Worm (Caenorhabditis elegans): Measurements from ENCODE around the gene ZC395.4.

Gene ZC395.4

DNA sequence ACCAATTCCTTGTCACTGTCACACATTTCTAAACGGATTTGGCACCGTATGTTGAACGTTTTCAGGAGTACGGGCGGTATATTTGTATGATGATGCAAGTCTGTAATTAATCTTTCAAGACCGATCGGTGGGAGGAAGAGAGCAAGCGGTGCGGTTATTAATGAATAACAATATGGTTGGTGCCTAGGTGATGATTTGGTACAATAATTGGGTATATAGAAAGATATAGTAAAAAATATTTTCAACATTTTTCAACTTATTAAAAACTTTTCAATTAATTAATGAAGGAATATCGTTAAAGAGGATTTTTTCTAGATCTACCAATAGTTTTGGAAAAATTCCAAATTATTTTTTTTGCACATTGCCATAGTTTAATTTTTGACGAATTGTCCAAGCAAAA, 25.4 kb upstream of the ZC395.4 start, which contains the start of gene cnd-1:
cnd-1 (minus strand) TSS at position 101 of the 400 bp plus-strand sequence.
- TF ChIP-seq unc-62 (GFP tag; optimal IDR thresholded peaks at IDR 0.05 in 1 of 2) (peak in 1 of 2 experiments; percentile 58), unc-62 (tag; optimal IDR thresholded peaks at IDR 0.05) (no peak), F49E8.2 (tag; optimal IDR thresholded peaks at IDR 0.05; ENCODE audit: borderline replicate concordance) (no peak)

DNA sequence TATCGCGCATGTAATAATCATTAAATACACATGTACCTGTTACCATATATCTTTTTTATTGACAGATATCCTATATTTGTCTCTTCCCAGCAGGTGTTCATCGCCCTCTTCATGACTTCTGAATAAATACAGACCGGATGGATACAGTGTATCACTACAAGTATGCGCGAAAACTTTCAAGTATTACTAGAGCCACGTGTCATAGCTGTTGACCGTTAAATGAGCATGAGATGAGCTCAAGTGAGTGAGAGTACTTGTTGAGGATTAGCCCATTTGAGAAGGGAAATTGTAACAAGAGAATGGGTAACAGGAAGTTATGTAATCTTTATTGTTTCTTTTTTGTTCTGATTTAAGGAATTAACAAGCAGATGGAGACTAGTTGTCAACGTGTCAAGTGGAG, 24.8 kb upstream of the ZC395.4 start:
- TF ChIP-seq Y75B8A.6 (GFP tag; IDR thresholded peaks at IDR 0.05) (no peak), aha-1 (tag) (no peak), ceh-20 (GFP tag; IDR thresholded peaks at IDR 0.05) (no peak), daf-12 (tag; optimal IDR thresholded peaks at IDR 0.05) (no peak), php-3 (GFP tag; IDR thresholded peaks at IDR 0.05) (no peak), nhr-6 (tag; optimal IDR thresholded peaks at IDR 0.05) (no peak), snpc-4 (tag; optimal IDR thresholded peaks at IDR 0.05) (no peak), attf-4 (tag; optimal IDR thresholded peaks at IDR 0.05) (no peak), ceh-62 (tag; optimal IDR thresholded peaks at IDR 0.05) (no peak), lim-7 (GFP tag; IDR thresholded peaks at IDR 0.05) (no peak)

DNA sequence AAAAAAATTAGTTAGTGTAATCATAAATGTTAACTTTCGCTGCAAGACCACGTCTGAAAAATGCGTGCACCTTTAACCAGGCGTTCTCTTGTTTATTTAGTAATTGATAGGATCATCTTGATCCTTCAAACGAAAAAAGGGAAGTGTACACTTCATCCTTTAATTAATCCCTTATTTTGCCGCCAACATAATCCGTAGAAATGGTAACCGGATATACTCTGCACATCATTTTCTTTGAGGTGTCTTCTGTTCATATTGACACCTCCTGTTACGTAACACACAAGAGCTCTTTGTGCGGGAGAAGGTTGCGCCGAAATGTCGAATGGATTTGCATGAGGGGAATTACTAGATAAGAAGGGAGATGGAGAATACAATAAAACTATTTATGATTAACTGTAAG, 21.2 kb upstream of the ZC395.4 start:
- TF ChIP-seq unc-62 (GFP tag; optimal IDR thresholded peaks at IDR 0.05 in 1 of 2) = peak in 1 of 2 experiments; percentile 8
- TF ChIP-seq unc-62 (tag; optimal IDR thresholded peaks at IDR 0.05) = no peak
- no peak for TF ChIP-seq nhr-6 (tag; optimal IDR thresholded peaks at IDR 0.05)
- TF ChIP-seq lsy-2 (tag; optimal IDR thresholded peaks at IDR 0.05) = no peak

DNA sequence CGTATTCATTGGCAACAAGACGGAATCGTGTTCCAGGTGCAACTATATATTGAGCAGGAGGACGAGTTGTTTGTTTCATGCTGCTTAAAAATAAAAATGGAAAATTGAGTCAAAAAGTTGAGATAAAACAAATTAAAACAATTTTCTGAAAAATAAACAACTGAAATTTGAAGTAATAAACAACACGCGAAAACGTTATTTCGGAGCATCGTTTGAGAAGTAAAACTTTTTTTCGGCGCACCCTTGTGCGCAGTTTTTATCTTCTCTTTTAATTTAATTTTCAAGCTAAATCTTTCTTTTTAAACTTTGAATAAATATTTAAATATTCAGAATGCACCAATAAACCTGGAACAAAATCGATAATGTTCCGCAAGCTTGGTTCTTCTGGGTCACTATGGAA, 15.8 kb upstream of the ZC395.4 start, which contains the start of the genes sumv-1 and gop-1:
sumv-1 (minus strand) TSS at position 80 of the 400 bp plus-strand sequence.
gop-1 (plus strand) TSS at position 331 of the 400 bp plus-strand sequence.
- TF ChIP-seq zag-1 (tag; optimal IDR thresholded peaks at IDR 0.05) (no peak), T20F7.1 (GFP tag; optimal IDR thresholded peaks at IDR 0.05) (peak; percentile 88)

DNA sequence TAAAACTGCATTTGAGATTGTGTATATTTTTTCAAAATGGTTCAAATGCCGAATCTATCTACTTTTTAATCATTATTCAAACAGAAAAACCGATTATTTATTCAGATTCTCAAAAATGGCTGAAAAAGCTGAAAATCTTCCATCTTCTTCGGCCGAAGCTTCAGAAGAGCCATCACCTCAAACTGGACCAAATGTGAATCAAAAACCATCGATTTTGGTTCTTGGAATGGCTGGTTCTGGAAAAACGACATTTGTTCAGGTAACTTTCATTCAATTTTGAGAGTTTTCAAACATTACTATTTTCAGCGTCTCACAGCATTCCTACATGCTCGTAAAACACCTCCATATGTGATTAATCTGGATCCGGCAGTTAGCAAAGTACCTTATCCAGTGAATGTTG, 11.0 kb upstream of the ZC395.4 start, which contains the start of gene gop-2:
gop-2 (plus strand) TSS at position 106 of the 400 bp plus-strand sequence.
- TF ChIP-seq ama-1 (optimal IDR thresholded peaks at IDR 0.05) = peak; percentile 24
- peak in 1 of 2 experiments; percentile 92 for TF ChIP-seq unc-62 (GFP tag; optimal IDR thresholded peaks at IDR 0.05 in 1 of 2)
- TF ChIP-seq unc-62 (tag; optimal IDR thresholded peaks at IDR 0.05) = no peak
- TF ChIP-seq duxl-1 (tag; optimal IDR thresholded peaks at IDR 0.05; ENCODE audit: poor library complexity) = no peak
- no peak for TF ChIP-seq mdt-29 (GFP tag; IDR thresholded peaks at IDR 0.05)
- TF ChIP-seq tra-1 (GFP tag; IDR thresholded peaks at IDR 0.05) = no peak
- no peak for TF ChIP-seq dmd-6 (GFP tag; IDR thresholded peaks at IDR 0.05)
- no peak for TF ChIP-seq cey-2 (tag; optimal IDR thresholded peaks at IDR 0.05; ENCODE audit: borderline replicate concordance, insufficient read depth)
- TF ChIP-seq nhr-10 (tag; optimal IDR thresholded peaks at IDR 0.05) = no peak
- TF ChIP-seq hif-1 (tag; optimal IDR thresholded peaks at IDR 0.05) = no peak
- TF ChIP-seq lin-38 (GFP tag; IDR thresholded peaks at IDR 0.05) = no peak
- TF ChIP-seq snpc-1.2 (GFP tag; IDR thresholded peaks at IDR 0.05) = no peak
- TF ChIP-seq dve-1 (tag; optimal IDR thresholded peaks at IDR 0.05; ENCODE audit: insufficient read depth) = no peak
- TF ChIP-seq Y105C5A.15 (GFP tag; IDR thresholded peaks at IDR 0.05) = no peak

DNA sequence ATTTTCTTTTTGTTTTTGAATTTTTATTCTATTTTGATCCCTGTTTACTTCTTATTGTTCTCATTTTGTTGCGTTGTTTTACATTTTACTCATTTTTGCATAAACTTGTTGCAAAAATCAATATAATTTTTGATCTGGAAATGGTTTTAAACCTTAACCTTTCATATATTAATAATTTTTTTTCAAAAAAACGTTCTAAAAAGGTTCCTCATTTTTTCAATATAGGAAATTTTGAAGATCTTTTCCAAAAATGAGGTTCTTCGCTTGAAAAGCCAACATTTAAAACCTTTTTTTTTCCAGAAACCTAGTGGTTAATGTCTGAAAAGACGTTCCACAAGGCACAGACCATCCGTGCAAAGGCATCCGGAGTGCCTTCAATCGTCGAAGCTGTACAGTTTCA, 9.5 kb upstream of the ZC395.4 start, which contains the start of gene gop-3:
gop-3 (plus strand) TSS at position 301 of the 400 bp plus-strand sequence.
- TF ChIP-seq ztf-11 (tag; optimal IDR thresholded peaks at IDR 0.05) (no peak), fos-1 (tag; optimal IDR thresholded peaks at IDR 0.05) (no peak), dmd-8 (GFP tag; IDR thresholded peaks at IDR 0.05) (no peak), F44E2.7 (GFP tag; IDR thresholded peaks at IDR 0.05) (no peak), dmd-6 (GFP tag; IDR thresholded peaks at IDR 0.05) (no peak), aha-1 (tag) (no peak), Y5F2A.4 (GFP tag; optimal IDR thresholded peaks at IDR 0.05) (no peak), egl-43 (GFP tag; IDR thresholded peaks at IDR 0.05) (no peak), Y48G9A.11 (GFP tag; IDR thresholded peaks at IDR 0.05) (no peak), ceh-32 (tag; optimal IDR thresholded peaks at IDR 0.05; ENCODE audit: poor library complexity) (no peak), nhr-6 (tag; optimal IDR thresholded peaks at IDR 0.05) (no peak), hlh-30 (tag; optimal IDR thresholded peaks at IDR 0.05; ENCODE audit: insufficient read depth) (no peak), nhr-237 (tag; optimal IDR thresholded peaks at IDR 0.05) (no peak), tag-97 (GFP tag; IDR thresholded peaks at IDR 0.05) (no peak), ama-1 (optimal IDR thresholded peaks at IDR 0.05) (no peak), fkh-10 (GFP tag; optimal IDR thresholded peaks at IDR 0.05) (no peak), D1046.2 (GFP tag; IDR thresholded peaks at IDR 0.05) (no peak)
